Fruit fly (Drosophila melanogaster) whole organism, embryonic: Measurements from ENCODE around the gene CLS.

Experiments
- CG10209 ChIP-seq: fragments of 200-800 bp; sonication (Bioruptor generic); optimal IDR thresholded peaks from 3 replicates; lab custom pipeline; 2017; ENCODE audit warnings: missing biosample characterization, mild to moderate bottlenecking, missing genetic modification characterization, missing genetic modification reagents
- CG1233 ChIP-seq: fragments of 200-800 bp; sonication (Bioruptor generic); optimal IDR thresholded peaks from 4 replicates; lab custom pipeline; 2018; ENCODE audit warnings: missing biosample characterization, mild to moderate bottlenecking, missing genetic modification characterization
- CG14014 ChIP-seq: fragments of 200-800 bp; sonication (Bioruptor generic); IDR thresholded peaks from 2 replicates; pipeline ENCODE4 v1.3.6; 2022; ENCODE audit warnings: missing biosample characterization, missing genetic modification characterization
- CG14441 ChIP-seq: fragments of 200-800 bp; sonication (Bioruptor generic); IDR thresholded peaks from 2 replicates; pipeline ENCODE4 v1.3.6; 2022; ENCODE audit warnings: missing biosample characterization, missing genetic modification characterization
- CG14710 ChIP-seq: fragments of 200-800 bp; sonication (Bioruptor generic); optimal IDR thresholded peaks from 3 replicates; lab custom pipeline; 2019; ENCODE audit warnings: missing biosample characterization, mild to moderate bottlenecking, missing genetic modification characterization, moderate library complexity
- CG18262 ChIP-seq: fragments of 200-800 bp; optimal IDR thresholded peaks from 3 replicates; lab custom pipeline; 2019; ENCODE audit warnings: missing biosample characterization, mild to moderate bottlenecking, missing genetic modification characterization, moderate library complexity
- CG2116 ChIP-seq: fragments of 200-800 bp; sonication (Bioruptor generic); optimal IDR thresholded peaks from 3 replicates; lab custom pipeline; 2018; ENCODE audit warnings: missing biosample characterization, mild to moderate bottlenecking, missing genetic modification characterization
- CG32772 ChIP-seq: fragments of 200-800 bp; sonication (Bioruptor generic); IDR thresholded peaks from 2 replicates; pipeline ENCODE4 v1.3.6; 2022; ENCODE audit warnings: missing biosample characterization, missing genetic modification characterization
- CG4282 ChIP-seq: fragments of 200-800 bp; sonication (Bioruptor generic); optimal IDR thresholded peaks from 2 replicates; lab custom pipeline; 2016; ENCODE audit warnings: missing biosample characterization, missing genetic modification characterization
- CG5180 ChIP-seq: fragments of 200-800 bp; sonication (Bioruptor generic); optimal IDR thresholded peaks from 3 replicates; lab custom pipeline; 2017; ENCODE audit warnings: missing biosample characterization, missing genetic modification characterization, mild to moderate bottlenecking, moderate library complexity, missing genetic modification reagents
- CG6813 ChIP-seq: fragments of 200-800 bp; sonication (Bioruptor generic); optimal IDR thresholded peaks from 2 replicates; lab custom pipeline; 2017; ENCODE audit warnings: missing biosample characterization, missing genetic modification characterization, mild to moderate bottlenecking, moderate library complexity, missing genetic modification reagents
- CG7271 ChIP-seq: fragments of 200-800 bp; sonication (Bioruptor generic); optimal IDR thresholded peaks from 2 replicates; lab custom pipeline; 2018; ENCODE audit warnings: missing biosample characterization, mild to moderate bottlenecking, missing genetic modification characterization, moderate library complexity
- CG7839 ChIP-seq: fragments of 200-800 bp; sonication (Bioruptor generic); optimal IDR thresholded peaks from 3 replicates; lab custom pipeline; 2018; ENCODE audit warnings: missing biosample characterization, mild to moderate bottlenecking, missing genetic modification characterization, moderate library complexity
- CG8290 ChIP-seq, 3 experiments: fragments of 200-800 bp; sonication (Bioruptor generic); optimal IDR thresholded peaks; 2 replicates each; lab custom pipeline; 2016 to 2019; ENCODE audit warnings: missing biosample characterization in 3 of 3, missing genetic modification characterization in 3 of 3, mild to moderate bottlenecking in 2 of 3, moderate library complexity in 1 of 3
- CG8478 ChIP-seq: fragments of >200 bp; optimal IDR thresholded peaks from 2 replicates; lab custom pipeline; 2018
- CG8924 ChIP-seq: fragments of 200-800 bp; optimal IDR thresholded peaks from 3 replicates; lab custom pipeline; 2019; ENCODE audit warnings: missing biosample characterization, mild to moderate bottlenecking, missing genetic modification characterization, moderate library complexity
- CrebB ChIP-seq: fragments of 200-800 bp; sonication (Bioruptor generic); optimal IDR thresholded peaks from 3 replicates; lab custom pipeline; 2018; ENCODE audit warnings: missing biosample characterization, mild to moderate bottlenecking, missing genetic modification characterization
- D19A ChIP-seq: fragments of 200-800 bp; optimal IDR thresholded peaks from 3 replicates; lab custom pipeline; 2019; ENCODE audit warnings: missing biosample characterization, mild to moderate bottlenecking, missing genetic modification characterization, moderate library complexity
- H15 ChIP-seq: fragments of 200-800 bp; sonication (Bioruptor generic); IDR thresholded peaks from 3 replicates; pipeline ENCODE4 v1.3.6; 2022; ENCODE audit warnings: missing biosample characterization, missing genetic modification characterization
- Hsf ChIP-seq: fragments of 200-800 bp; sonication (Bioruptor generic); optimal IDR thresholded peaks from 3 replicates; lab custom pipeline; 2016; ENCODE audit warnings: missing biosample characterization, missing genetic modification characterization
- Mad ChIP-seq: fragments of 200-800 bp; sonication (Bioruptor generic); optimal IDR thresholded peaks from 2 replicates; lab custom pipeline; 2016; ENCODE audit warnings: missing biosample characterization, missing genetic modification characterization
- NC2α ChIP-seq: fragments of 200-800 bp; sonication (Bioruptor generic); optimal IDR thresholded peaks from 2 replicates; lab custom pipeline; 2016; ENCODE audit warnings: missing biosample characterization, missing genetic modification characterization
- Oaz ChIP-seq: fragments of 200-800 bp; sonication (Bioruptor generic); IDR thresholded peaks from 2 replicates; pipeline ENCODE4 v1.3.6; 2022; ENCODE audit warnings: missing biosample characterization, missing genetic modification characterization
- Optix ChIP-seq: fragments of 200-800 bp; sonication (Bioruptor generic); IDR thresholded peaks from 3 replicates; pipeline ENCODE4 v1.3.6; 2022; ENCODE audit warnings: missing biosample characterization, missing genetic modification characterization
- Ravus ChIP-seq: fragments of 200-800 bp; sonication (Bioruptor generic); IDR thresholded peaks from 2 replicates; pipeline ENCODE4 v1.3.6; 2022; ENCODE audit warnings: missing biosample characterization, missing genetic modification characterization
- Scr ChIP-seq: fragments of 200-800 bp; sonication (Bioruptor generic); IDR thresholded peaks from 2 replicates; pipeline ENCODE4 v1.3.6; 2022; ENCODE audit warnings: missing biosample characterization, missing genetic modification characterization; ENCODE audit not compliant: partially characterized antibody
- Six4 ChIP-seq: fragments of 200-800 bp; sonication (Bioruptor generic); optimal IDR thresholded peaks from 2 replicates; lab custom pipeline; 2016; ENCODE audit warnings: missing biosample characterization, missing genetic modification characterization
- YL-1 ChIP-seq: fragments of 200-800 bp; sonication (Bioruptor generic); optimal IDR thresholded peaks from 3 replicates; lab custom pipeline; 2017; ENCODE audit warnings: missing biosample characterization, mild to moderate bottlenecking, missing genetic modification characterization
- ac ChIP-seq: fragments of 200-800 bp; sonication (Bioruptor generic); optimal IDR thresholded peaks from 3 replicates; lab custom pipeline; 2017; ENCODE audit warnings: missing biosample characterization, mild to moderate bottlenecking, missing genetic modification characterization
- croc ChIP-seq: fragments of 200-800 bp; sonication (Bioruptor generic); conservative IDR thresholded peaks from 3 replicates; pipeline ENCODE4 v1.3.6; 2022; ENCODE audit warnings: missing biosample characterization, missing genetic modification characterization
- dpn ChIP-seq, 2 experiments: fragments of 200-800 bp; sonication (Bioruptor generic); optimal IDR thresholded peaks; 3 replicates each; lab custom pipeline; 2016; ENCODE audit warnings: missing biosample characterization in 2 of 2, missing genetic modification characterization in 2 of 2
- ems ChIP-seq: fragments of 200-800 bp; sonication (Bioruptor generic); optimal IDR thresholded peaks from 3 replicates; lab custom pipeline; 2016; ENCODE audit warnings: missing biosample characterization, missing genetic modification characterization
- grn ChIP-seq: fragments of 200-800 bp; sonication (Bioruptor generic); optimal IDR thresholded peaks from 3 replicates; lab custom pipeline; 2017; ENCODE audit warnings: missing biosample characterization, missing genetic modification characterization
- hkb ChIP-seq, 2 experiments: fragments of 200-800 bp in 1 of 2; fragments of >200 bp in 1 of 2; sonication (Bioruptor generic) in 1 of 2; IDR thresholded peaks in 1 of 2; optimal IDR thresholded peaks in 1 of 2; 2 replicates each; pipeline versions ENCODE4 v1.3.6 to Lab custom; 2017 to 2022; ENCODE audit warnings: missing biosample characterization in 1 of 2, missing genetic modification characterization in 1 of 2
- jing ChIP-seq: fragments of 200-800 bp; sonication (Bioruptor generic); optimal IDR thresholded peaks from 2 replicates; lab custom pipeline; 2018; ENCODE audit warnings: missing biosample characterization, mild to moderate bottlenecking, missing genetic modification characterization
- knrl ChIP-seq: fragments of 200-800 bp; sonication (Bioruptor generic); IDR thresholded peaks from 3 replicates; pipeline ENCODE4 v1.3.6; 2022; ENCODE audit warnings: missing biosample characterization, missing genetic modification characterization; ENCODE audit not compliant: partially characterized antibody
- lilli ChIP-seq: fragments of 200-800 bp; sonication (Bioruptor generic); optimal IDR thresholded peaks from 3 replicates; lab custom pipeline; 2016; ENCODE audit warnings: missing biosample characterization, missing genetic modification characterization
- nom ChIP-seq: fragments of 200-800 bp; sonication (Bioruptor generic); optimal IDR thresholded peaks from 2 replicates; lab custom pipeline; 2017; ENCODE audit warnings: missing biosample characterization, missing genetic modification characterization, mild to moderate bottlenecking, moderate library complexity, missing genetic modification reagents
- row ChIP-seq: fragments of 200-800 bp; sonication (Bioruptor generic); IDR thresholded peaks from 3 replicates; pipeline ENCODE4 v1.3.6; 2022; ENCODE audit warnings: missing biosample characterization, missing genetic modification characterization
- sd ChIP-seq: fragments of 200-800 bp; sonication (Bioruptor generic); optimal IDR thresholded peaks from 3 replicates; lab custom pipeline; 2018; ENCODE audit warnings: missing biosample characterization, mild to moderate bottlenecking, missing genetic modification characterization, moderate library complexity
- sqz ChIP-seq: fragments of 200-800 bp; sonication (Bioruptor generic); optimal IDR thresholded peaks from 3 replicates; lab custom pipeline; 2018; ENCODE audit warnings: missing biosample characterization, mild to moderate bottlenecking, missing genetic modification characterization
- stc ChIP-seq: fragments of 200-800 bp; sonication (Bioruptor generic); IDR thresholded peaks from 2 replicates; pipeline ENCODE4 v1.3.6; 2022; ENCODE audit warnings: missing biosample characterization, missing genetic modification characterization
- ttk ChIP-seq: fragments of 200-800 bp; sonication (Bioruptor generic); IDR thresholded peaks from 2 replicates; pipeline ENCODE4 v2.1.2; 2022; ENCODE audit warnings: missing biosample characterization, missing genetic modification characterization
- usp ChIP-seq: fragments of >200 bp; optimal IDR thresholded peaks from 2 replicates; lab custom pipeline; 2017; ENCODE audit warnings: missing biosample characterization, missing genetic modification characterization
- zfh1 ChIP-seq: fragments of 200-800 bp; sonication (Bioruptor generic); IDR thresholded peaks from 3 replicates; pipeline ENCODE4 v1.3.6; 2022; ENCODE audit warnings: missing biosample characterization, missing genetic modification characterization

The CLS gene

DNA sequence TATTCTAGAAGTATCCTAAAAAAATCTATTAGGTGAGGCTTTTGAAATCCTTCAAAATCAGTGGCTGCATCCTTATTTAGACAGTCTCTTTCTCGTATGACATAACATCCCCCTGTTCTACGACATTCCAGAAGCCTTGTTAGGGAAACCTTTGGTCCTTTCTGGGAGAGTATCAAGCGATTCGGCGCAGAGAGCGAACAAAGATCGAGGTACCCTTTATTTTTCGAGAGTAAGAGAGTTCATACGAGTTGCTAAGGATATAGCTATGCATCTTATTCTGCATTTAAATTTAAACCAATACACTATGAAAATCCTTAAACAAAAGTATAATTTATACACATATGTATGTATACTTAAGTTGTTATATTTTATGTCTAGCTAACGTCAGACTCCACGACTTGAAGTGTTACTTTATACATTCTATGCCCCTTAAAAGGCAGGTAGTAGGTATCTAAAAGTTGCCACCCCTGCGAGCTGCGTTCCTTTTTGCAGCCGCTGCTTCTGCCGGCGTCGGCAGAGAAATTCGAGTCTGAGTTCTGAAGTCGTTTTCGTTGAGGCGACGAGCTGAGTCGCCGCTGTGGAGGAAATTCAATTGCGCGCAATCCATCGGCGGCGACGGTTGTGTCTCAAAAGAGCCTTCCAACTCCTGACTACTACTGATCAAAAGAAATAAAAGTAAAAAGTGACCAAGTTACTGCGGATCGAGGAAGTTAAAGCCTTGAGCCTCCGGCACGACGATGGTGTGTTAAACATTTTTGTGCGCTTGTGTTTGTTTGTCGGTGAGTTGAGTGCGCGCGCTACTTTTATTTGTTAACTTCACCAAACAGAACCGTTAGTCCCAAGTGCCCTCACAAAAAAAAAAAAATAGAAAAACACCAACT, 49.6 kb downstream of the CLS start, which contains the start of gene jigr1 (continued):
- no peak for TF ChIP-seq knrl (GFP tag; lab: Robert Waterston, UW)
- no peak for TF ChIP-seq CG8478 (lab: Kevin White, UChicago)
- no peak for TF ChIP-seq sqz
- no peak for TF ChIP-seq CG5180 (GFP tag; lab: Kevin White, UChicago)
- no peak for TF ChIP-seq sd
- TF ChIP-seq CG4282 (GFP tag; lab: Kevin White, UChicago) = no peak
- no peak for TF ChIP-seq YL-1 (GFP tag; lab: Kevin White, UChicago)
- no peak for TF ChIP-seq Optix (GFP tag; lab: Robert Waterston, UW)
- TF ChIP-seq CG18262 (tag; lab: Kevin White, UChicago) = peak; percentile 77
- TF ChIP-seq CG8290 (GFP tag; optimal IDR thresholded peaks at IDR 0.05; lab: Kevin White, UChicago) = peak; percentile 6
- peak in 1 of 2 experiments; percentile 44 for TF ChIP-seq CG8290 (tag; optimal IDR thresholded peaks at IDR 0.05; lab: Kevin White, UChicago)
- peak; percentile 60; the same call in 1 of the 3 replicates for TF ChIP-seq zfh1 (GFP tag; lab: Robert Waterston, UW)
- no peak for TF ChIP-seq usp (GFP tag; lab: Kevin White, UChicago)
- TF ChIP-seq stc (GFP tag; lab: Robert Waterston, UW) = no peak
- no peak for TF ChIP-seq H15 (GFP tag; lab: Robert Waterston, UW)
- TF ChIP-seq nom (GFP tag; lab: Kevin White, UChicago) = peak; percentile 64
- no peak for TF ChIP-seq croc (GFP tag; lab: Robert Waterston, UW)
- no peak for TF ChIP-seq CG14441 (GFP tag; lab: Robert Waterston, UW)
- peak; percentile 52 for TF ChIP-seq CG6813 (GFP tag; lab: Kevin White, UChicago)
- no peak for TF ChIP-seq CG14014
- TF ChIP-seq CG8924 (tag; lab: Kevin White, UChicago) = peak; percentile 74
- TF ChIP-seq jing (GFP tag; lab: Kevin White, UChicago) = no peak
- no peak for TF ChIP-seq NC2α (GFP tag; lab: Kevin White, UChicago)
- peak; percentile 63 for TF ChIP-seq CG7271
- TF ChIP-seq CG10209 (GFP tag; lab: Kevin White, UChicago) = peak; percentile 59
- TF ChIP-seq ems (GFP tag; lab: Kevin White, UChicago) = no peak
- TF ChIP-seq Hsf (GFP tag; lab: Kevin White, UChicago) = peak; percentile 13
- TF ChIP-seq CG2116 (GFP tag; lab: Kevin White, UChicago) = peak; percentile 6
- TF ChIP-seq Mad = no peak
- peak; percentile 52 for TF ChIP-seq CG7839 (tag; lab: Kevin White, UChicago)
- TF ChIP-seq ttk (GFP tag; lab: Robert Waterston, UW) = no peak
- TF ChIP-seq CG14710 (tag; lab: Kevin White, UChicago) = peak; percentile 69
- TF ChIP-seq Six4 (GFP tag; lab: Kevin White, UChicago) = no peak
- TF ChIP-seq ac (GFP tag; lab: Kevin White, UChicago) = peak; percentile 87
- TF ChIP-seq Oaz (GFP tag; lab: Robert Waterston, UW) = no peak
- TF ChIP-seq dpn (GFP tag; optimal IDR thresholded peaks at IDR 0.05; lab: Kevin White, UChicago) = peak in 1 of 2 experiments; percentile 1
- TF ChIP-seq CG1233 (GFP tag; lab: Kevin White, UChicago) = no peak
- no peak for TF ChIP-seq hkb (optimal IDR thresholded peaks at IDR 0.05; lab: Kevin White, UChicago)
- peak; percentile 41; the same call in 1 of the 2 replicates for TF ChIP-seq hkb (GFP tag; IDR thresholded peaks at IDR 0.05; lab: Robert Waterston, UW)
- TF ChIP-seq grn = no peak
- TF ChIP-seq CrebB (tag; lab: Kevin White, UChicago) = no peak
- no peak for TF ChIP-seq Ravus (GFP tag; lab: Robert Waterston, UW)
- peak; percentile 28 for TF ChIP-seq lilli
- no peak for TF ChIP-seq CG32772 (GFP tag; lab: Robert Waterston, UW)
- peak; percentile 96 for TF ChIP-seq D19A
- TF ChIP-seq row = peak; percentile 86
- no peak for TF ChIP-seq Scr (GFP tag; lab: Robert Waterston, UW)
